Fruit fly (Drosophila melanogaster) whole organism, adult: ENCODE data around the gene Jhbp3.

Experiments used
- cnc ChIP-seq, 2 experiments: fragments of >200 bp; optimal IDR thresholded peaks; 2 replicates each; lab custom pipeline; 2017
- kay ChIP-seq: fragments of 200-800 bp; sonication (Bioruptor generic); peaks from one replicate; lab custom pipeline; 2016; ENCODE audit warnings: missing biosample characterization, missing genetic modification characterization, borderline replicate concordance

- TF ChIP-seq cnc (optimal IDR thresholded peaks at IDR 0.05; lab: Kevin White, UChicago) = no peak
- TF ChIP-seq kay (GFP tag; lab: Kevin White, UChicago) = no peak
These were observed 24.2 kb upstream of the Jhbp3 start for dm6 chr3R:4979143-4979728.
